Fruit fly (Drosophila melanogaster) whole organism, pupa: Measurements from ENCODE around the gene Kr-h1.

ENCODE experiments used
- CG13204 ChIP-seq: fragments of 200-800 bp; sonication (Bioruptor generic); optimal IDR thresholded peaks from 2 replicates; lab custom pipeline; 2018; ENCODE audit warnings: missing biosample characterization, mild to moderate bottlenecking, missing genetic modification characterization, moderate library complexity
- Ets98B ChIP-seq: fragments of 200-800 bp; sonication (Bioruptor generic); IDR thresholded peaks from 2 replicates; pipeline ENCODE4 v1.3.6; 2022; ENCODE audit warnings: missing biosample characterization, missing genetic modification characterization

- TF ChIP-seq Ets98B (GFP tag; lab: Robert Waterston, UW) (no peak), CG13204 (GFP tag; lab: Kevin White, UChicago) (no peak)
Measured at dm6 chr2L:6127478-6127877, 45.1 kb downstream of the Kr-h1 start, which contains the start of gene WDR79.
